Fruit fly (Drosophila melanogaster) whole organism, wandering third instar larva: ENCODE measurements around the gene CG44174.
A peak's percentile ranks its signal among the peaks of the same experiment; 100 is the strongest.

ENCODE experiments used
- Abd-B ChIP-seq: fragments of >200 bp; optimal IDR thresholded peaks from 2 replicates; lab custom pipeline; 2017; ENCODE audit warnings: missing biosample characterization, missing genetic modification characterization
- CG32264 ChIP-seq: fragments of 200-800 bp; sonication (Bioruptor generic); optimal IDR thresholded peaks from 2 replicates; lab custom pipeline; 2016; ENCODE audit warnings: missing biosample characterization, missing genetic modification characterization
- CG9705 ChIP-seq: fragments of 200-800 bp; sonication (Bioruptor generic); optimal IDR thresholded peaks from 2 replicates; lab custom pipeline; 2018; ENCODE audit warnings: missing biosample characterization, mild to moderate bottlenecking, missing genetic modification characterization
- CrebA ChIP-seq: fragments of 200-800 bp; sonication (Bioruptor generic); optimal IDR thresholded peaks from 2 replicates; lab custom pipeline; 2016; ENCODE audit warnings: missing biosample characterization, mild to moderate bottlenecking, missing genetic modification characterization, borderline replicate concordance
- Dfd ChIP-seq: fragments of >200 bp; optimal IDR thresholded peaks from 2 replicates; lab custom pipeline; 2017; ENCODE audit warnings: missing biosample characterization, missing genetic modification characterization
- Dif ChIP-seq: fragments of 200-275, 200-300 bp; sonication (Bioruptor generic); optimal IDR thresholded peaks from 2 replicates; lab custom pipeline; 2018; ENCODE audit warnings: missing biosample characterization, missing genetic modification characterization; ENCODE audit not compliant: partially characterized antibody
- GATAd ChIP-seq: sonication (Bioruptor generic); optimal IDR thresholded peaks from 2 replicates; lab custom pipeline; 2016; ENCODE audit warnings: missing biosample characterization, missing genetic modification characterization
- HLH106 ChIP-seq: fragments of 200-800 bp; optimal IDR thresholded peaks from 3 replicates; lab custom pipeline; 2019; ENCODE audit warnings: missing biosample characterization, mild to moderate bottlenecking, missing genetic modification characterization, moderate library complexity
- Hnf4 ChIP-seq: fragments of 200-800 bp; sonication (Bioruptor generic); optimal IDR thresholded peaks from 2 replicates; lab custom pipeline; 2016; ENCODE audit warnings: missing biosample characterization, mild to moderate bottlenecking, missing genetic modification characterization
- Hr78 ChIP-seq: fragments of >200 bp; optimal IDR thresholded peaks from 2 replicates; lab custom pipeline; 2017; ENCODE audit warnings: missing biosample characterization, missing genetic modification characterization
- Jra ChIP-seq: sonication (Bioruptor generic); optimal IDR thresholded peaks from 2 replicates; lab custom pipeline; 2016; ENCODE audit warnings: missing biosample characterization, missing genetic modification characterization
- Myc ChIP-seq: fragments of >200 bp; optimal IDR thresholded peaks from 2 replicates; lab custom pipeline; 2017
- N ChIP-seq: fragments of >200 bp; optimal IDR thresholded peaks from 2 replicates; lab custom pipeline; 2018; ENCODE audit warnings: missing biosample characterization, missing external identifiers, missing genetic modification characterization
- OdsH ChIP-seq: fragments of 200-800 bp; sonication (Bioruptor generic); optimal IDR thresholded peaks from 2 replicates; lab custom pipeline; 2016; ENCODE audit warnings: missing biosample characterization, mild to moderate bottlenecking, missing genetic modification characterization
- Rel ChIP-seq, 2 experiments: fragments of 200-800 bp; sonication (Bioruptor generic) in 1 of 2; optimal IDR thresholded peaks; 2 replicates in 1 of 2; 3 replicates in 1 of 2; lab custom pipeline; 2016 to 2019; ENCODE audit warnings: mild to moderate bottlenecking in 2 of 2, missing biosample characterization in 2 of 2, missing genetic modification characterization in 2 of 2, moderate library complexity in 1 of 2
- br ChIP-seq: fragments of 200-800 bp; sonication (Bioruptor generic); optimal IDR thresholded peaks from 2 replicates; lab custom pipeline; 2016; ENCODE audit warnings: missing biosample characterization, missing genetic modification characterization
- brk ChIP-seq: fragments of 200-800 bp; sonication (Bioruptor generic); optimal IDR thresholded peaks from 2 replicates; lab custom pipeline; 2016; ENCODE audit warnings: missing biosample characterization, mild to moderate bottlenecking, missing genetic modification characterization
- dl ChIP-seq, 2 experiments: fragments of 175-275, 200-275 bp in 1 of 2; fragments of 200-275 bp in 1 of 2; sonication (Bioruptor generic); optimal IDR thresholded peaks; lab custom pipeline; 2018; ENCODE audit warnings: mild to moderate bottlenecking in 2 of 2, missing biosample characterization in 2 of 2, missing genetic modification characterization in 2 of 2, moderate library complexity in 2 of 2; ENCODE audit not compliant: partially characterized antibody in 2 of 2, insufficient read depth in 1 of 2
- dmrt93B ChIP-seq: fragments of 200-800 bp; sonication (Bioruptor generic); optimal IDR thresholded peaks from 2 replicates; lab custom pipeline; 2018; ENCODE audit warnings: missing biosample characterization, mild to moderate bottlenecking, missing genetic modification characterization
- dsf ChIP-seq: sonication (Bioruptor generic); optimal IDR thresholded peaks from 2 replicates; lab custom pipeline; 2016; ENCODE audit warnings: missing biosample characterization, missing genetic modification characterization, borderline replicate concordance
- ey ChIP-seq: fragments of 200-800 bp; sonication (Bioruptor generic); optimal IDR thresholded peaks from 2 replicates; lab custom pipeline; 2016; ENCODE audit warnings: missing biosample characterization, missing genetic modification characterization
- foxo ChIP-seq, 2 experiments: fragments of 200-800 bp; sonication (Bioruptor generic); optimal IDR thresholded peaks; 2 replicates in 1 of 2; 3 replicates in 1 of 2; lab custom pipeline; 2016 to 2017; ENCODE audit warnings: missing biosample characterization in 2 of 2, missing genetic modification characterization in 2 of 2
- fru ChIP-seq: fragments of 200-800 bp; sonication (Bioruptor generic); optimal IDR thresholded peaks from 3 replicates; lab custom pipeline; 2016; ENCODE audit warnings: missing biosample characterization, mild to moderate bottlenecking, missing genetic modification characterization
- h ChIP-seq: fragments of 200-800 bp; sonication (Bioruptor generic); optimal IDR thresholded peaks from 3 replicates; lab custom pipeline; 2016; ENCODE audit warnings: missing biosample characterization, mild to moderate bottlenecking, missing genetic modification characterization
- jim ChIP-seq: fragments of 175-275, 200-325 bp; sonication (Bioruptor generic); optimal IDR thresholded peaks from 2 replicates; lab custom pipeline; 2016; ENCODE audit warnings: missing biosample characterization, mild to moderate bottlenecking, missing genetic modification characterization
- lola ChIP-seq: fragments of >200 bp; optimal IDR thresholded peaks from 2 replicates; lab custom pipeline; 2017; ENCODE audit warnings: missing biosample characterization, missing genetic modification characterization
- pan ChIP-seq: fragments of >200 bp; optimal IDR thresholded peaks from 2 replicates; lab custom pipeline; 2017
- psq ChIP-seq: fragments of 200-800 bp; sonication (Bioruptor generic); optimal IDR thresholded peaks from 3 replicates; lab custom pipeline; 2017; ENCODE audit warnings: missing biosample characterization, mild to moderate bottlenecking, missing genetic modification characterization, moderate library complexity
- rgr ChIP-seq: fragments of 200-800 bp; sonication (Bioruptor generic); optimal IDR thresholded peaks from 3 replicates; lab custom pipeline; 2016; ENCODE audit warnings: missing biosample characterization, mild to moderate bottlenecking, missing genetic modification characterization
- sv ChIP-seq: fragments of 200-800 bp; sonication (Bioruptor generic); optimal IDR thresholded peaks from 3 replicates; lab custom pipeline; 2016; ENCODE audit warnings: missing biosample characterization, missing genetic modification characterization
- usp ChIP-seq: fragments of >200 bp; optimal IDR thresholded peaks from 2 replicates; lab custom pipeline; 2017; ENCODE audit warnings: missing biosample characterization, missing genetic modification characterization
- woc ChIP-seq: sonication (Bioruptor generic); optimal IDR thresholded peaks from 2 replicates; lab custom pipeline; 2016; ENCODE audit warnings: missing biosample characterization, mild to moderate bottlenecking, missing genetic modification characterization

Gene CG44174

DNA sequence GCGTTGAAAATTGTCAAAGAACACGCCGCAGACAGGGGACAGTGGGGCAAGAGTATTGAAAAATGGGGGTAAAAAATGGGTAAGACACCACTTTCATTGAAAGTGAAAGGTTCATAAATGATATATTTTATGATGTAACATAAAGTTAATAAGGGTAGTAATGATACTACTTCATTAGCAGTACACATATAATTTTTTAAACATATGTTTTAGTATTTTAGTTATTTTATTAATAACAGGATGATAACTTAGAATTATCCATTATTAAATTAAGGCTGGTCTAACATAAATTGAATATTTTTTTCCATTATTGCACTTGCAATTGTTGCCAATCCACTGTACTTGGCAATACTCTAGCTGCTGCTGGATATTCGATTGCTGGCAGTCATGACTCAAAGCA is 23.5 kb downstream of the CG44174 start:
- TF ChIP-seq OdsH (GFP tag; lab: Kevin White, UChicago) (peak; percentile 26), Dif (GFP tag; lab: Kevin White, UChicago) (no peak), foxo (GFP tag; optimal IDR thresholded peaks at IDR 0.05; lab: Kevin White, UChicago) (peak in 1 of 2 experiments; percentile 27), lola (no peak)
- TF ChIP-seq, all 38 proteins: peak for 2

DNA sequence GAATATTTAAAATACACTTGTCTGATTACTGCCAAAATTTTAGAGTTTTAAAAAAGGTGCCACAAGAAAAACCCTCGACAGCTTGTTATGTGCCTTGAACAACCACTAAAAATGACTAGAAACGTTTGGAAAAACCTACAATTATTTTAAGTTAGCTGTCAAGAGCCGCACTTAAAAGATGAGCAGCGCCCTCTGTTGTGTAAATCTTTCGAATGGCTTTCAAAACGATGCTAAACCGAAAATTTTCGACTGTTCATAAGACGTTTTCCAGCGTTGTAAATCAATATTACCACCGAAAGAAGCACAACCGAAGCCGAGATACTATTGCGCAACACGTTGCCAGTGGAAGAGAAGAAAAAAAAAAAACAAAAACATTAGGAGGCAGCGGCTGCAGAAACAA is 26.4 kb downstream of the CG44174 start:
- TF ChIP-seq pan (lab: Kevin White, UChicago), result no peak
- TF ChIP-seq woc (GFP tag; lab: Kevin White, UChicago), result no peak
- no peak for TF ChIP-seq GATAd (GFP tag; lab: Kevin White, UChicago)
- no peak for TF ChIP-seq Hnf4
- TF ChIP-seq Myc (lab: Kevin White, UChicago), result no peak
- TF ChIP-seq Rel (GFP tag; optimal IDR thresholded peaks at IDR 0.05; lab: Kevin White, UChicago), result no peak
- no peak for TF ChIP-seq Rel (tag; optimal IDR thresholded peaks at IDR 0.05; lab: Kevin White, UChicago)
- TF ChIP-seq N (GFP tag; lab: Kevin White, UChicago), result no peak
- TF ChIP-seq dsf (GFP tag; lab: Kevin White, UChicago), result no peak
- no peak for TF ChIP-seq usp (GFP tag; lab: Kevin White, UChicago)
- no peak for TF ChIP-seq Abd-B (GFP tag; lab: Kevin White, UChicago)
- TF ChIP-seq sv, result no peak
- TF ChIP-seq dmrt93B, result no peak
- no peak for TF ChIP-seq psq (GFP tag; lab: Kevin White, UChicago)
- TF ChIP-seq lola, result no peak
- TF ChIP-seq CrebA, result no peak
- no peak for TF ChIP-seq Dfd (GFP tag; lab: Kevin White, UChicago)
- TF ChIP-seq br (GFP tag; lab: Kevin White, UChicago), result no peak
- no peak for TF ChIP-seq CG32264 (GFP tag; lab: Kevin White, UChicago)
- no peak for TF ChIP-seq HLH106 (tag; lab: Kevin White, UChicago)

DNA sequence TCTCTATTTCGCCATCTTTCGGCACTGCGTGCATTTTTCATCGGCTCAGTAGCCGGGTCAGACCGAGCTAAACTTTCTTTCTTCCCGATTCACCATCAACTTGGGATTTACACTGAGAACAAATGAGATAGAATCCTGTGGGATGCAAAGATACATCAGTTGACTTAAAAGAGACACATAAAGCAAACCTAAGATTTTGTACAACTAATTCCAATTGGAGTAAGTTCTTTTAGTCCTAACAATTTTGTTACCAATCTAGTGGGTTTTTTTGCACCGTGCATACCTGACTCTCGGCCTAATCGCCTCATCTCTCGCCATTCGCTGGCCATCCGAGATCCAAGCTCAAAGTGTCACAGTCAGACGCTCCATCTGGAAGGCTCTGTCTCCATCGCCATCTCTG is 32.7 kb downstream of the CG44174 start:
- TF ChIP-seq Dfd (GFP tag; lab: Kevin White, UChicago), result no peak
- no peak for TF ChIP-seq foxo (GFP tag; optimal IDR thresholded peaks at IDR 0.05; lab: Kevin White, UChicago)
- TF ChIP-seq CG9705, result no peak
- TF ChIP-seq pan (lab: Kevin White, UChicago), result no peak
- no peak for TF ChIP-seq lola
- TF ChIP-seq Rel (GFP tag; optimal IDR thresholded peaks at IDR 0.05; lab: Kevin White, UChicago), result no peak
- no peak for TF ChIP-seq Rel (tag; optimal IDR thresholded peaks at IDR 0.05; lab: Kevin White, UChicago)
- TF ChIP-seq Hnf4, result no peak
- TF ChIP-seq dsf (GFP tag; lab: Kevin White, UChicago), result no peak

DNA sequence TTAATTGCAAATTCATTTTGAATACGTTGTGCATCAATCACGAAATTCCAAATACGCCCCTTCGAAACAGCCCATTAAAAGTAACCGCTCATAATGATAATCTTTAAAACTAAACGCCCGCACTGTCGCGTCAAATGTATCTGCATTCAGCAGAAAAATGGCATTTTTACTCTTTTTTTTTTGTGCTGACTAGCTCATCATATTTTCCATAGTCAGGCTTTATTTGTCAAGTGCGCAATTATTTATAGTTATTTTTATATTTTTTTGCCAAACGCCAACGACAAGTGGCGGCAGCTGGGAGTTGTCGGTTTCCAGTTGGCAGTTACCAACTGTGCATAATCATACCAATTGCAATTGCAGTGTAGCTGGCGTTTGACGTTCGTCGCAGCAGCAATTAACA is 41.0 kb downstream of the CG44174 start, which contains the start of gene CG14280:
Gene CG14280 (plus strand): TSS at position 301 of the 400 bp plus-strand sequence.
- TF ChIP-seq Jra (no peak), N (GFP tag; lab: Kevin White, UChicago) (no peak), dsf (GFP tag; lab: Kevin White, UChicago) (no peak), woc (GFP tag; lab: Kevin White, UChicago) (no peak), Abd-B (GFP tag; lab: Kevin White, UChicago) (no peak), pan (lab: Kevin White, UChicago) (no peak), OdsH (GFP tag; lab: Kevin White, UChicago) (no peak), brk (GFP tag; lab: Kevin White, UChicago) (no peak), foxo (GFP tag; optimal IDR thresholded peaks at IDR 0.05; lab: Kevin White, UChicago) (no peak), dl (GFP tag; optimal IDR thresholded peaks at IDR 0.05; lab: Kevin White, UChicago; ENCODE audit: insufficient read depth in 1 of 2, partially characterized antibody in 2 of 2) (no peak), Dfd (GFP tag; lab: Kevin White, UChicago) (no peak), usp (GFP tag; lab: Kevin White, UChicago) (no peak), Hr78 (no peak)

DNA sequence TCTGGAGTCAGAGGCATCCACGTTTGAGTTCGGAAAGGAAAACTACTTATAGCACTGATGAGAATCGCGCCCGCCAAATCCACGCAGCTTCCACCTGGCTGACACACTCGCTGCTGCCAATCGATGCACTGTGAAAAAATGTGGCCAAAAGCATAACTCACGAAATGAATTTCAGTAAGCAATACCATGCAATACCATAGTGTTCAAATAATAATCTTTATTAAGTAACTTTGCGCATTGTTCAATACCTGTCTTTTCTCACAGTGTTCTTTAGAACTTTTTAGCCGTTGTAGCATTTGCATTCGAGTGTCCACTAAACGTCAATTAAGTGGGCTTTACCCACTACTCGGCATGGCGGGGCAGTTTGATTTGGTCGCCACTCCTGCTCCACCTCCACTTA is 42.2 kb downstream of the CG44174 start:
- no peak for TF ChIP-seq usp (GFP tag; lab: Kevin White, UChicago)
- TF ChIP-seq h (GFP tag; lab: Kevin White, UChicago), result peak; percentile 42
- TF ChIP-seq foxo (GFP tag; optimal IDR thresholded peaks at IDR 0.05; lab: Kevin White, UChicago), result peak in 1 of 2 experiments; percentile 23
- TF ChIP-seq fru (GFP tag; lab: Kevin White, UChicago), result peak; percentile 21
- no peak for TF ChIP-seq ey (GFP tag; lab: Kevin White, UChicago)
- TF ChIP-seq jim (GFP tag; lab: Kevin White, UChicago), result no peak
- TF ChIP-seq pan (lab: Kevin White, UChicago), result no peak
- no peak for TF ChIP-seq GATAd (GFP tag; lab: Kevin White, UChicago)
- peak; percentile 21 for TF ChIP-seq rgr (GFP tag; lab: Kevin White, UChicago)
